Worm (Caenorhabditis elegans) whole organism, L1 larva: ENCODE results near the gene semo-1.

ENCODE experiments used
- C04F5.9 ChIP-seq: sonication (generic microtip); optimal IDR thresholded peaks from 2 replicates; lab custom pipeline; 2016; ENCODE audit warnings: missing genetic modification characterization, missing compliant biosample characterization
- F16B12.6 ChIP-seq: fragments of 150-350 bp; optimal IDR thresholded peaks from 2 replicates; lab custom pipeline; 2014; ENCODE audit warnings: missing biosample characterization, missing genetic modification characterization
- egl-27 ChIP-seq, 2 experiments: fragments of 150-350 bp in 1 of 2; sonication (generic microtip); optimal IDR thresholded peaks; 3 replicates each; lab custom pipeline; 2017 to 2018; ENCODE audit warnings: missing biosample characterization in 2 of 2, missing genetic modification characterization in 2 of 2, missing genetic modification reagents in 2 of 2
- lin-13 ChIP-seq: fragments of 150-350 bp; optimal IDR thresholded peaks from 2 replicates; lab custom pipeline; 2014; ENCODE audit warnings: missing biosample characterization, missing genetic modification reagents, missing genetic modification characterization
- nhr-11 ChIP-seq: fragments of 150-350 bp; optimal IDR thresholded peaks from 2 replicates; lab custom pipeline; 2014; ENCODE audit warnings: missing biosample characterization, missing genetic modification characterization
- nhr-12 ChIP-seq: sonication (generic microtip); optimal IDR thresholded peaks from 2 replicates; lab custom pipeline; 2017; ENCODE audit warnings: missing biosample characterization, missing genetic modification characterization
- nhr-71 ChIP-seq: sonication (generic microtip); optimal IDR thresholded peaks from 2 replicates; lab custom pipeline; 2016; ENCODE audit warnings: mild to moderate bottlenecking, missing genetic modification characterization, moderate library complexity, missing compliant biosample characterization
- rnt-1 ChIP-seq: sonication (generic microtip); optimal IDR thresholded peaks from 2 replicates; lab custom pipeline; 2016; ENCODE audit warnings: mild to moderate bottlenecking, missing genetic modification characterization, moderate library complexity, missing compliant biosample characterization
- snpc-4 ChIP-seq: fragments of 150-350 bp; optimal IDR thresholded peaks from 2 replicates; lab custom pipeline; 2014; ENCODE audit warnings: missing biosample characterization, missing genetic modification characterization

ce11 chrIV:14083505-14083904 lies 32.5 kb downstream of the semo-1 start, which contains the start of gene F52B11.2:
- no peak for TF ChIP-seq C04F5.9 (tag; lab: Kevin White, UChicago)
- TF ChIP-seq lin-13 (GFP tag; lab: Kevin White, UChicago), result no peak
- TF ChIP-seq snpc-4 (tag; lab: Kevin White, UChicago), result no peak
- TF ChIP-seq F16B12.6 (tag; lab: Kevin White, UChicago), result no peak
- TF ChIP-seq nhr-11, result no peak
- no peak for TF ChIP-seq rnt-1 (tag; lab: Kevin White, UChicago)
- no peak for TF ChIP-seq nhr-71
- TF ChIP-seq egl-27 (tag; optimal IDR thresholded peaks at IDR 0.05; lab: Kevin White, UChicago), result no peak
- no peak for TF ChIP-seq nhr-12
